Worm (Caenorhabditis elegans) whole organism, L4 larva: Measurements from ENCODE around the gene F09G2.8.
A peak's percentile ranks its signal among the peaks of the same experiment; 100 is the strongest.

ENCODE experiments used
- Y48G9A.11 ChIP-seq: fragments of 200-800 bp; sonication (Bioruptor generic); IDR thresholded peaks from 2 replicates; pipeline ENCODE4 v1.3.6; 2022; ENCODE audit warnings: missing genetic modification reagents, missing genetic modification characterization, missing compliant biosample characterization
- ZK546.5 ChIP-seq, 2 experiments: sonication (generic microtip); optimal IDR thresholded peaks; 2 replicates each; lab custom pipeline; 2017; ENCODE audit warnings: missing biosample characterization in 2 of 2, missing genetic modification characterization in 2 of 2
- aha-1 ChIP-seq: fragments of 150-350 bp; peaks from one replicate; lab custom pipeline; 2014; ENCODE audit warnings: missing biosample characterization, missing genetic modification characterization
- aly-2 ChIP-seq: sonication (generic microtip); optimal IDR thresholded peaks from 2 replicates; lab custom pipeline; 2018; ENCODE audit warnings: missing biosample characterization, missing genetic modification characterization
- ama-1 ChIP-seq: fragments of 150-350 bp; optimal IDR thresholded peaks from 2 replicates; lab custom pipeline; 2014; ENCODE audit warnings: inconsistent platforms, mixed read lengths
- arid-1 ChIP-seq: fragments of 200-800 bp; sonication (Bioruptor generic); conservative IDR thresholded peaks from 2 replicates; pipeline ENCODE4 v1.3.6; 2022; ENCODE audit warnings: missing genetic modification reagents, missing genetic modification characterization, missing compliant biosample characterization
- ceh-28 ChIP-seq: fragments of 150-350 bp; optimal IDR thresholded peaks from 2 replicates; lab custom pipeline; 2014; ENCODE audit warnings: missing biosample characterization, missing genetic modification reagents, missing genetic modification characterization
- ceh-44 ChIP-seq: fragments of 200-800 bp; sonication (Bioruptor generic); IDR thresholded peaks from 2 replicates; pipeline ENCODE4 v1.3.6; 2022; ENCODE audit warnings: missing genetic modification reagents, missing genetic modification characterization, missing compliant biosample characterization
- daf-16 ChIP-seq, 3 experiments: sonication (generic microtip); optimal IDR thresholded peaks; 2 replicates each; lab custom pipeline; 2016 to 2017; ENCODE audit warnings: missing genetic modification characterization in 3 of 3, missing genetic modification reagents in 3 of 3, mild to moderate bottlenecking in 2 of 3, missing compliant biosample characterization in 2 of 3, missing biosample characterization in 1 of 3, moderate library complexity in 1 of 3
- daf-19 ChIP-seq: fragments of 200-800 bp; sonication (Bioruptor generic); conservative IDR thresholded peaks from 2 replicates; pipeline ENCODE4 v1.3.6; 2022; ENCODE audit warnings: missing genetic modification characterization, missing compliant biosample characterization
- dpl-1 ChIP-seq: fragments of 150-350 bp; optimal IDR thresholded peaks from 2 replicates; lab custom pipeline; 2014; ENCODE audit warnings: missing biosample characterization, missing genetic modification reagents, missing genetic modification characterization
- duxl-1 ChIP-seq: sonication (generic microtip); optimal IDR thresholded peaks from 2 replicates; lab custom pipeline; 2016; ENCODE audit warnings: mild to moderate bottlenecking, missing genetic modification characterization, moderate library complexity, missing compliant biosample characterization; ENCODE audit not compliant: poor library complexity
- dve-1 ChIP-seq: sonication (generic microtip); optimal IDR thresholded peaks from 2 replicates; lab custom pipeline; 2017; ENCODE audit warnings: antibody characterized with exemption, mild to moderate bottlenecking, missing genetic modification characterization, missing compliant biosample characterization; ENCODE audit not compliant: insufficient read depth
- fkh-10 ChIP-seq: fragments of 150-350 bp; optimal IDR thresholded peaks from 2 replicates; lab custom pipeline; 2014; ENCODE audit warnings: missing biosample characterization, missing genetic modification reagents, missing genetic modification characterization
- hlh-11 ChIP-seq: fragments of 200-800 bp; sonication (Bioruptor generic); optimal IDR thresholded peaks from 2 replicates; lab custom pipeline; 2018; ENCODE audit warnings: mild to moderate bottlenecking, missing genetic modification characterization, missing compliant biosample characterization
- hlh-30 ChIP-seq: sonication (generic microtip); optimal IDR thresholded peaks from 2 replicates; lab custom pipeline; 2017; ENCODE audit warnings: antibody characterized with exemption, mild to moderate bottlenecking, missing genetic modification characterization, missing compliant biosample characterization; ENCODE audit not compliant: insufficient read depth
- lim-7 ChIP-seq: fragments of 200-800 bp; sonication (Bioruptor generic); IDR thresholded peaks from 2 replicates; pipeline ENCODE4 v1.3.6; 2022; ENCODE audit warnings: missing genetic modification characterization, missing compliant biosample characterization
- lin-38 ChIP-seq: fragments of 200-800 bp; sonication (Bioruptor generic); IDR thresholded peaks from 2 replicates; pipeline ENCODE4 v1.3.6; 2022; ENCODE audit warnings: missing genetic modification reagents, missing genetic modification characterization, missing compliant biosample characterization
- lir-3 ChIP-seq: sonication (generic microtip); optimal IDR thresholded peaks from 2 replicates; lab custom pipeline; 2016; ENCODE audit warnings: mild to moderate bottlenecking, missing genetic modification characterization, missing compliant biosample characterization
- lsy-2 ChIP-seq, 2 experiments: fragments of 150-350 bp in 1 of 2; sonication (generic microtip) in 1 of 2; optimal IDR thresholded peaks; 2 replicates each; lab custom pipeline; 2014 to 2017; ENCODE audit warnings: missing biosample characterization in 2 of 2, missing genetic modification characterization in 2 of 2
- mdl-1 ChIP-seq, 2 experiments: fragments of 150-350 bp in 1 of 2; sonication (generic microtip) in 1 of 2; optimal IDR thresholded peaks; 2 replicates each; lab custom pipeline; 2014 to 2017; ENCODE audit warnings: missing biosample characterization in 2 of 2, missing genetic modification characterization in 2 of 2
- mes-2 ChIP-seq: sonication (generic microtip); optimal IDR thresholded peaks from 2 replicates; lab custom pipeline; 2016; ENCODE audit warnings: missing genotype, mild to moderate bottlenecking, missing genetic modification characterization, missing compliant biosample characterization; ENCODE audit not compliant: poor library complexity, severe bottlenecking
- mxl-3 ChIP-seq: fragments of 200-800 bp; sonication (Bioruptor generic); optimal IDR thresholded peaks from 2 replicates; lab custom pipeline; 2018; ENCODE audit warnings: mild to moderate bottlenecking, missing genetic modification characterization, missing compliant biosample characterization
- nhr-28 ChIP-seq: fragments of 150-350 bp; optimal IDR thresholded peaks from 2 replicates; lab custom pipeline; 2014; ENCODE audit warnings: missing biosample characterization, missing genetic modification characterization
- nhr-48 ChIP-seq: sonication (generic microtip); optimal IDR thresholded peaks from 2 replicates; lab custom pipeline; 2016; ENCODE audit warnings: mild to moderate bottlenecking, missing genetic modification characterization, missing compliant biosample characterization
- pha-4 ChIP-seq, 2 experiments: fragments of 150-350 bp in 1 of 2; fragments of 200-800 bp in 1 of 2; sonication (Bioruptor generic) in 1 of 2; IDR thresholded peaks in 1 of 2; optimal IDR thresholded peaks in 1 of 2; 2 replicates each; pipeline versions ENCODE4 v1.3.6 to Lab custom; 2014 to 2022; ENCODE audit warnings: missing genetic modification characterization in 2 of 2, missing genetic modification reagents in 2 of 2, missing biosample characterization in 1 of 2, missing compliant biosample characterization in 1 of 2
- snpc-1.2 ChIP-seq: fragments of 200-800 bp; sonication (Bioruptor generic); IDR thresholded peaks from 2 replicates; pipeline ENCODE4 v1.3.6; 2022; ENCODE audit warnings: missing genetic modification reagents, missing genetic modification characterization, missing compliant biosample characterization
- unc-130 ChIP-seq: sonication (generic microtip); optimal IDR thresholded peaks from 2 replicates; lab custom pipeline; 2016; ENCODE audit warnings: missing genetic modification reagents, missing genetic modification characterization, missing compliant biosample characterization
- unc-62 ChIP-seq, 3 experiments: fragments of 150-350 bp in 1 of 3; sonication (generic microtip); optimal IDR thresholded peaks in 2 of 3; peaks in 1 of 3; 1 replicate in 1 of 3; 2 replicates in 2 of 3; lab custom pipeline; 2014 to 2017; ENCODE audit warnings: missing biosample characterization in 3 of 3, missing genetic modification characterization in 3 of 3, missing genetic modification reagents in 3 of 3, missing genotype in 1 of 3
- zip-2 ChIP-seq: fragments of 150-350 bp; optimal IDR thresholded peaks from 2 replicates; lab custom pipeline; 2014; ENCODE audit warnings: missing biosample characterization, missing genetic modification characterization

The F09G2.8 gene

DNA sequence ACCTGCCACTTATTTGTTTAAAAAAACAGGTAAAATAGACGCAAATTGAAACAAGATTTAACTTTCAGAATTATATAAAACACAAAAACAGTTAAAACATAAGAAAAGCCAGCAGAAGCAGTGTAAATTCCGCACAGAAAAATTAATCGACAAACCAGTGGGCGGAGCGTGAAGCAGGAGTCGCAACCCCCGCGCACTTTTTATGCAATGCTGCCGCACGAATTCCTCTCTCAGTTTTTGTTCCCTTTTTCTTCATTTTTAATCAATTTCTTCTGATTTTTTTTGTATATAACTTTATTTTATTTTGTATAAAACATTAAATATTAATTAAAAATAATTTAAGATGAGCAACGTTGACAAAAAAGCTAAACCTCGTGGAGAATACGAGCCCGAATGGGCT, 37.4 kb upstream of the F09G2.8 start, which contains the start of the genes gei-6 and krr-1 (continued):
- TF ChIP-seq daf-19 (GFP tag; lab: Robert Waterston, UW) (no peak), pha-4 (GFP tag; IDR thresholded peaks at IDR 0.05; lab: Robert Waterston, UW) (peak; percentile 58; the same call in 1 of the 2 replicates), pha-4 (tag; optimal IDR thresholded peaks at IDR 0.05; lab: Kevin White, UChicago) (no peak), aha-1 (tag; lab: Kevin White, UChicago) (peak; percentile 30), hlh-30 (tag; lab: Kevin White, UChicago) (peak; percentile 11), mes-2 (peak; percentile 85), snpc-1.2 (GFP tag; lab: Robert Waterston, UW) (no peak), lin-38 (GFP tag; lab: Robert Waterston, UW) (peak; percentile 71), unc-130 (GFP tag; lab: Kevin White, UChicago) (peak; percentile 6), duxl-1 (tag; lab: Kevin White, UChicago) (peak; percentile 28), daf-16 (GFP tag; optimal IDR thresholded peaks at IDR 0.05; lab: Kevin White, UChicago) (no peak), daf-16 (tag; optimal IDR thresholded peaks at IDR 0.05; lab: Kevin White, UChicago) (peak; percentile 24), dpl-1 (GFP tag; lab: Kevin White, UChicago) (peak; percentile 65), hlh-11 (peak; percentile 3), dve-1 (tag; lab: Kevin White, UChicago) (peak; percentile 46)
- TF ChIP-seq, all 104 proteins: peak for 20

DNA sequence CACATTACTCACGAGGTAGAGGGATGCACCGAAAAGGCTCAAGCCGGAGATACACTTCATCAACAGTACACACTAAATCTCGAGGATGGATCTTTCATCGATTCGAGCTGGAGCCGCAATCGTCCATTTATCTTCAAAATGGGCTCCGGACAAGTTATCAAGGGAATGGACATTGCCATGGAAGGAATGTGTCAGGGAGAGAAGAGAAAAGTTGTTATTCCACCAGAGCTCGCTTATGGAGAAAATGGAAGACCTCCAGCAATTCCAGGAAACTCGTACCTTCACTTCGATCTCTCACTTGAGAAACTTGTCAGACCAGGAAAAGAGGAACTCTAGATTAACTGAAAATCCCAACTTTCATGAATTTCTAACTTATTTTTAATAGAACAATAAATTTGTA, 32.4 kb upstream of the F09G2.8 start:
- TF ChIP-seq duxl-1 (tag; lab: Kevin White, UChicago) (no peak), ama-1 (peak; percentile 56), aha-1 (tag; lab: Kevin White, UChicago) (peak; percentile 86)

DNA sequence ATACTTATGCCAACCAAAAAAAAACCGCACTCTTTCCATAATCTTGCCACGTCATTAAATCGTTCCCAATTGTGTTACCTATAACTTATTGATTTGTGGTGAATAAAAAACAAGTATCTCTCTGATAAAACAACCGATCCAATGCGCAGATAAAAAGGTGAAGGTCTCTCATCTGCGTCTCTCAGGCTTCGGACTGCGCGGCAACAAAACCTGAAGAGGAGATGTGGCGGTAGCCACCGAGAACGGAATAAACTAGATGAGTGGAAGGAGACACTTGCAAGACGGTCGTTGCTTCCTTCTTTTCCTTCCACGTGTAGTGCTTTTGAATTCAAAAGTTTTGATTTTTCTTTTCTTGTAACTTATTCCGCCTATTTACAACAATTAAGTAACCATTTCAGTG, 31.5 kb upstream of the F09G2.8 start, which contains the start of gene fkb-3:
TSS of gene fkb-3 (plus strand) at position 277 of the 400 bp plus-strand sequence.
- TF ChIP-seq snpc-1.2 (GFP tag; lab: Robert Waterston, UW) (no peak), lim-7 (GFP tag; lab: Robert Waterston, UW) (no peak), ceh-44 (GFP tag; lab: Robert Waterston, UW) (no peak), nhr-28 (tag; lab: Kevin White, UChicago) (peak; percentile 20), fkh-10 (GFP tag; lab: Kevin White, UChicago) (no peak), aly-2 (tag; lab: Kevin White, UChicago) (no peak), lsy-2 (tag; optimal IDR thresholded peaks at IDR 0.05; lab: Kevin White, UChicago) (no peak), lir-3 (no peak), mxl-3 (GFP tag; lab: Kevin White, UChicago) (peak; percentile 25), mdl-1 (tag; optimal IDR thresholded peaks at IDR 0.05; lab: Kevin White, UChicago) (peak in 1 of 2 experiments; percentile 48), nhr-48 (no peak)

DNA sequence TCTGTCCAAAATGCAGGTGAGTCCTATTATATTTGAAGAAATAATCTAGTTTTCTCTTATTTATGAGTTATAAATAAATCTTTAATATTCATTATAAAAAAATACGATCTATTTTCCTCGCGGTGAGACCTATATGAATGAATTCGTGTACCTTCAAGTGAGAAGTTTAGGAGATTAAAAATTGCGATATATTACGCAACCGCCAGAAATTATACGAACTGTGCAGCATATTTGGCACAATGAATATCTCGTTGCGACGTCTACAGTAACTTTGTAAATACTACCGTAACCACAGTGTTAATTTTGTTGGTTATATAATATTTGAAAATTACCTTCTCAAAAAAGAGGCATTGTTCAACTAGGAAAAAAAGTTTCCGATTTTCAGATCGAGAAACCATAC, 30.9 kb upstream of the F09G2.8 start:
- no peak for TF ChIP-seq zip-2 (tag; lab: Kevin White, UChicago)
- peak in 1 of 2 experiments; percentile 60 for TF ChIP-seq unc-62 (GFP tag; optimal IDR thresholded peaks at IDR 0.05 in 1 of 2; lab: Kevin White, UChicago)
- TF ChIP-seq unc-62 (tag; optimal IDR thresholded peaks at IDR 0.05; lab: Kevin White, UChicago): no peak

DNA sequence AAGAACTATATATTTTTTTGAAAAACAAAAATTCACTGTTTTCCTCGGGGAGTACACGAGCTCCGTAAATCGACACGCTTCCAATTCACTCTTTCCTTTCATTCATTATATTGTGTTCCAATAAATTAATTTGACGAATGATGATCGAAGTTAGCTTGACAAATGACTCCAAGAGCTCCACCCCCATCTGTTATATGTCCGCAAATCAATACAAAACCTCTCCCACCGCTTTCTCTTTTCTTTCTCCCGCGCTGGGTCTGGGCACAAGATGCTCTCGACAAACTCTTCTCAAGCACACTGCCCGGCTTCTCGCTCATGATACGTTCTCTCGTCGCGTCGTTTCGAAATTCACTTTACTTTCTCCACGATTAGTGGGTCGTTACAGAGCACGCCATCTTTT, 30.5 kb upstream of the F09G2.8 start, which contains the start of gene C13F10.1:
TSS of gene C13F10.1 (plus strand) at position 138 of the 400 bp plus-strand sequence.
- peak in 1 of 2 experiments; percentile 54 for TF ChIP-seq unc-62 (GFP tag; optimal IDR thresholded peaks at IDR 0.05 in 1 of 2; lab: Kevin White, UChicago)
- no peak for TF ChIP-seq unc-62 (tag; optimal IDR thresholded peaks at IDR 0.05; lab: Kevin White, UChicago)
- peak; percentile 4 for TF ChIP-seq hlh-30 (tag; lab: Kevin White, UChicago)
- peak; percentile 20 for TF ChIP-seq mes-2
- TF ChIP-seq ZK546.5 (tag; optimal IDR thresholded peaks at IDR 0.05; lab: Kevin White, UChicago): no peak

DNA sequence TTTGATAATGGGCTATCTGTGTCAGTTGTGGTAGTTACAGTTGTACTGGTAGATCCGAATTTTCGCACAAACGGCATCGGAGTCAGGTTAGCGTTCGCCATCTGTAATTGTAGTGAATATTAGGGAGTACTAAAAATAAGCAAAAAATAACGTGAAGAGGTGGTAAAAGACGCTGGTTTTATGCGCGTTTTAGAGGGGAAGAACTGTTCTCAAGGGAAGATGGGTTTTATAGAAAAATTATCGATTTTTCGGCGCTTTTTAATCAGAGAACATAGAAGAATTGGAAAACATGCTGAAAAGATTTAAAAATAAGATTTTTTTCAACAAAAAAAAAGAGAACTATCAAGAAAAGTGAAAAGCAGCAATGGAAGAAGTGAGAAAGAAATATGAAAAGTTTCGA, 29.7 kb upstream of the F09G2.8 start, which contains the start of gene C13F10.7:
TSS of gene C13F10.7 (minus strand) at position 101 of the 400 bp plus-strand sequence.
- TF ChIP-seq arid-1 (GFP tag; lab: Robert Waterston, UW) (no peak), ceh-28 (peak; percentile 25), pha-4 (GFP tag; IDR thresholded peaks at IDR 0.05; lab: Robert Waterston, UW) (no peak), pha-4 (tag; optimal IDR thresholded peaks at IDR 0.05; lab: Kevin White, UChicago) (no peak), Y48G9A.11 (GFP tag; lab: Robert Waterston, UW) (no peak)
